Worm (Caenorhabditis elegans) whole organism, dauer: ENCODE data around the gene fbxb-83.

Experiments used
- unc-62 ChIP-seq: sonication (generic microtip); optimal IDR thresholded peaks from 2 replicates; lab custom pipeline; 2017; ENCODE audit warnings: missing biosample characterization, missing genetic modification reagents, missing genetic modification characterization

Gene fbxb-83

ce11 chrIII:145078-145477 is at the start of gene fbxb-83, which contains the start of gene T17A3.12:
fbxb-83 (minus strand) TSS chrIII:145211.
T17A3.12 (minus strand) TSS chrIII:145178.
- no peak for TF ChIP-seq unc-62 (GFP tag; lab: Kevin White, UChicago)

ce11 chrIII:194160-194559 is 49.1 kb upstream of the fbxb-83 start, which contains the start of gene F40G9.17:
F40G9.17 (plus strand) TSS chrIII:194460.
- TF ChIP-seq unc-62 (GFP tag; lab: Kevin White, UChicago) = no peak

DNA sequence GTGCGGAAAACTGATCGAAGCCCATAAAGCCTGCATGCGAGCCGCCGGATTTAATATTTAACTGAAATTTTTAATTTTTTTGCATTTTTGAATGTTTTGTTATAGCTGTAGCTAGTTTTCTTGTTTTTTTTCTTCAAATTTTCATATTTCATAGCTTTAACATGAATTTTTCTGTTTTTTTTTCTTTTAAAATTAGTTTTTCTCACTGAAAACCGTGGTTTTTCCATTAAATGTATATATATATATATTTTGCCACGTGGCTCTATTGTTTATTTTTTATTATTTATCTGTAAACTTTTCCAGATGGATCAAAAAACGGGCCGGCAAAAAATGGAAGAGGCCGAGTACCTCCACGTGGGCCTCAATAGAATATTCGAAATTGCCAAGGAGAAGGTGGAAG is 46.8 kb upstream of the fbxb-83 start, which contains the start of gene sec-20:
Gene sec-20 (plus strand): TSS at position 301 of the 400 bp plus-strand sequence.
- TF ChIP-seq unc-62 (GFP tag; lab: Kevin White, UChicago) = no peak

DNA sequence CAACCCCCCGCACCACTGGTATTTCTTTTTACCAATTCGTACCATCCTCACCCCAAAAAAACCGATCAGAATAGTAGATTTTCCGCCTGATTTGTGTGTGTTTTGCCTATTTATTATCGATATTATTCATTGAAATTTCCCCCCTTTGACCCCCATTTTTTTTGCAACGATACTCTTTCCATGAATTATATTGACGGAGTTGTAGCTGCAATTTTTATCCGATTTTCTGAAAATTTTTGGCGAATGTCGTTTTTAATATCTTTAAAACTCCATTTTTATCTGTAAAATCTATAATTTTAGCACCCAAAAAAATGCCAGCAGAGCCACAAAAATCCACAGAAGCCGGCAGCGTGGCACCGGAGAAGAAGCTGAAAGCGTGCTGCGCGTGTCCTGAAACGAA is 45.7 kb upstream of the fbxb-83 start, which contains the start of gene cox-17:
Gene cox-17 (plus strand): TSS at position 301 of the 400 bp plus-strand sequence.
- no peak for TF ChIP-seq unc-62 (GFP tag; lab: Kevin White, UChicago)

- TF ChIP-seq unc-62 (GFP tag; lab: Kevin White, UChicago) = no peak
Measured at ce11 chrIII:189280-189679, 44.3 kb upstream of the fbxb-83 start.

- no peak for TF ChIP-seq unc-62 (GFP tag; lab: Kevin White, UChicago)
Measured at ce11 chrIII:188426-188888, 43.4 kb upstream of the fbxb-83 start, which contains the start of gene ubc-20. ubc-20 (plus strand) TSS chrIII:188838.

DNA sequence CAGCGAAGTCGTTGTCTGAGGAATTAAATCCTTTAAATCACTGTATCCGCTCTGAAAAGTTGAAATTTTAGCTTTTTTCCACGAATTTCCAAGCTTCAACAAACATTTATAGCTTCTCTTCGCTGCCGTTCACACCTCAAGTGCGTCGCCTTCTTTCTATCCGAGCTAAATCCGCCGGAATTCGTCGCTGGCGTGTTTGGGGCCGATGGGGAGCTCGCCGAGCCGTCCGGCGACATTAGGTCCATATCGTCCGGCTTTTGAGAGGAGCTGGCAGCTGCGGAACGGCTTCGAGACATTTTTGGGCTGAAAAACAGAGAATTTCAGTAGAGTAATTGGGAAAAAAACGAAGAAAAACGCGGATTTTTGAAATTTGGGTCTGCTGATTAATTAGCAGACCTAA is 42.8 kb upstream of the fbxb-83 start, which contains the start of gene mxl-2:
Gene mxl-2 (minus strand): TSS at position 303 of the 400 bp plus-strand sequence.
- TF ChIP-seq unc-62 (GFP tag; lab: Kevin White, UChicago) = no peak

ce11 chrIII:184335-184734 is 39.3 kb upstream of the fbxb-83 start:
- TF ChIP-seq unc-62 (GFP tag; lab: Kevin White, UChicago) = no peak

ce11 chrIII:183072-183471 is 38.1 kb upstream of the fbxb-83 start:
- no peak for TF ChIP-seq unc-62 (GFP tag; lab: Kevin White, UChicago)

- TF ChIP-seq unc-62 (GFP tag; lab: Kevin White, UChicago) = no peak
Measured at ce11 chrIII:182080-182479, 37.1 kb upstream of the fbxb-83 start, which contains the start of gene F40G9.15. F40G9.15 (plus strand) TSS chrIII:182380.

DNA sequence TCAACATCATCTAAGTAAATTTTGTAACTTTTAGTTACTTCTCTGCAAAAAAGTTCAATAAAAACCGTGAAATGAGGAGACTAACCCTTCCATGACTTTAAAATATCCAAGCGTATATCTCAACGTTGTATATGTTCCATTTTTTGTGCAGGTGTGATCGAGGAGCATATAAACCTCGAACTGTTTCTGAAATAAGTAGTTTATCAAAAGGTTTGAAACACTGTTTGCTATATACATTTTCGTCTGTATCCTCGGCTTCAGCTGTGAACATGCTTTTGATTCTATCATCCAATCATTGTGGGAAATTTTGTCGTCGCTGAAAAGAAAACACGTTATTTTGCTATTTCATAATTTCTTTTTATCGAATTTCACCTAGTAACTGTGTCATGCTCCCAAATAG is 36.0 kb upstream of the fbxb-83 start, which contains the start of gene F40G9.5:
Gene F40G9.5 (plus strand): TSS at position 301 of the 400 bp plus-strand sequence.
- no peak for TF ChIP-seq unc-62 (GFP tag; lab: Kevin White, UChicago)

ce11 chrIII:179123-179592 is 34.1 kb upstream of the fbxb-83 start, which contains the start of gene F40G9.6:
F40G9.6 (plus strand) TSS chrIII:179542.
- no peak for TF ChIP-seq unc-62 (GFP tag; lab: Kevin White, UChicago)

DNA sequence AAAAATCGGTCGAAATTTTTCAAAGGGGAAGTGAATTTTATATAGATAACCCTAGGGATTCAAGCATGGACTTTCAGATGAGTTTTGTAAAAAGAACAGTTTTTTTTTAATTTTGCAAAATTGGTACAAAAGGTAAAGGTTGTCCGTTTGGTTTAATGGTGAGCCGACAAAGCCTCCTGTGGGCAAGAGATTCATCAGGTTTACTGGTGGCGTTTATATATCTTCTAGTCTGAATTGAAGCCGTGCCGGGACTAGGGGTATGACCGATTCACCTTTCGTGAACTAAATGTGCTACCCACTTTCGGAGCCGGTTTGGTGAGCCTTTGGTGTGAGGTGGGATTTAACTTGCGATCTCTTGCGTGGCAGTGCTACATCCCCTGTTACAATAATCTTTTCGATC is 33.1 kb upstream of the fbxb-83 start:
- TF ChIP-seq unc-62 (GFP tag; lab: Kevin White, UChicago) = no peak

ce11 chrIII:177715-178114 is 32.7 kb upstream of the fbxb-83 start, which contains the start of gene F40G9.14:
F40G9.14 (minus strand) TSS chrIII:177815.
- no peak for TF ChIP-seq unc-62 (GFP tag; lab: Kevin White, UChicago)

- no peak for TF ChIP-seq unc-62 (GFP tag; lab: Kevin White, UChicago)
Measured at ce11 chrIII:175733-176132, 30.7 kb upstream of the fbxb-83 start, which contains the start of gene clec-148. clec-148 (minus strand) TSS chrIII:175833.

ce11 chrIII:173501-173900 is 28.5 kb upstream of the fbxb-83 start, which contains the start of gene F40G9.19:
F40G9.19 (plus strand) TSS chrIII:173801.
- TF ChIP-seq unc-62 (GFP tag; lab: Kevin White, UChicago) = no peak

ce11 chrIII:171617-172016 is 26.6 kb upstream of the fbxb-83 start, which contains the start of the genes F40G9.9 and F40G9.12:
F40G9.9 (minus strand) TSS chrIII:171717.
F40G9.12 (plus strand) TSS chrIII:171847.
- TF ChIP-seq unc-62 (GFP tag; lab: Kevin White, UChicago) = no peak
